Worm (Caenorhabditis elegans): ENCODE results near the gene arp-11.

The arp-11 gene

DNA sequence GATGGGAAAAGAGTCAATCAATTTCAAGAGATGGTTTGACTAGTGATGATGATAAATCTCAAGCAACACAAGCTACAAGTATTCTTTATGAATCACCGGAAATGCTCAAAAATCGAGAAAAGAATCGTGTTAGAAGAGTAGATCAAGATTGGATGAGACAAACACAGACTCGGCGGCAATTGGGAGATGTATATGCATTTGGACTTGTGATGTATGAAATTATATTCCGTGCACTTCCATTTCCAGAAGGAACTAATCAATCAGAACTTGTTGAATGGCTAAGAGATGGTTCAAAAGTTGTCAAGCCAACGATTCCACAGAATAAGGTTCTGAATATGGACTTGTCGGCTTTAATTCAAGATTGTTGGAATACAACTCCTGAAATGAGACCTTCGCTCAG, 29.8 kb upstream of the arp-11 start:
- TF ChIP-seq madf-6 (GFP tag; IDR thresholded peaks at IDR 0.05) (no peak), snpc-3.4 (tag; optimal IDR thresholded peaks at IDR 0.05) (no peak), ceh-40 (GFP tag; IDR thresholded peaks at IDR 0.05) (no peak), K12H6.12 (tag; optimal IDR thresholded peaks at IDR 0.05) (no peak), F23B12.7 (tag; optimal IDR thresholded peaks at IDR 0.05; ENCODE audit: insufficient read depth) (no peak), Y53F4B.3 (GFP tag; IDR thresholded peaks at IDR 0.05) (no peak), ztf-22 (GFP tag; optimal IDR thresholded peaks at IDR 0.05) (no peak), ztf-28 (GFP tag; IDR thresholded peaks at IDR 0.05) (no peak), pha-4 (tag; optimal IDR thresholded peaks at IDR 0.05) (no peak), let-607 (tag; optimal IDR thresholded peaks at IDR 0.05) (no peak), snpc-4 (GFP tag; optimal IDR thresholded peaks at IDR 0.05) (no peak), snpc-4 (tag; optimal IDR thresholded peaks at IDR 0.05) (no peak), zfh-2 (GFP tag; conservative IDR thresholded peaks at IDR 0.05) (no peak), T07F8.4 (tag; optimal IDR thresholded peaks at IDR 0.05) (no peak), akir-1 (GFP tag; optimal IDR thresholded peaks at IDR 0.05) (no peak), repo-1 (tag; optimal IDR thresholded peaks at IDR 0.05) (no peak), hmg-1.2 (GFP tag; IDR thresholded peaks at IDR 0.05) (no peak)

DNA sequence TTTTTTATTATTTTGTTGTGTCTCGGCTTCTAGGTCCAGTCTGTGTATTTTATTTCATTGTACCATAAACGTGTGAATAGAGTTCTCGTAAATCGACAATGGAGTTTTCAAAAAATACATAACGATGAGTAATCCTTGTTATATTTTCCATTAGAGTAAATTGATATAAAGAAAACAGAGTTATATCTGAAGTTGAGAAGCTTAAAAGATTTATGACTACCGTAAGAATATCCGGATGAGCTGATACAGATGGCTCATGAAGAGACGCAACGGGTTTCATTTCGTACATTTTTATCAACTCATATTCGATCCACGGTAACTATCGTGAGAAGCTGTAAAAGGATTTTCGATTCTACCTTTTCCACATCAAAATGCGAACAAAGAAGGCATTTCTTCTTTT, 25.8 kb upstream of the arp-11 start, which contains the start of gene gcy-8:
gcy-8 (plus strand) TSS at position 301 of the 400 bp plus-strand sequence.
- TF ChIP-seq egrh-3 (GFP tag; IDR thresholded peaks at IDR 0.05) (no peak), F49E8.2 (tag; optimal IDR thresholded peaks at IDR 0.05; ENCODE audit: insufficient read depth) (no peak), hmg-20 (GFP tag; IDR thresholded peaks at IDR 0.05) (no peak), F52B5.7 (tag; optimal IDR thresholded peaks at IDR 0.05) (no peak), ceh-100 (GFP tag; IDR thresholded peaks at IDR 0.05) (no peak), ztf-22 (GFP tag; optimal IDR thresholded peaks at IDR 0.05) (no peak), him-1 (tag; optimal IDR thresholded peaks at IDR 0.05) (no peak), mxl-1 (tag; optimal IDR thresholded peaks at IDR 0.05) (no peak), somi-1 (GFP tag; optimal IDR thresholded peaks at IDR 0.05) (no peak), athp-1 (tag; optimal IDR thresholded peaks at IDR 0.05) (no peak), B0261.1 (tag; optimal IDR thresholded peaks at IDR 0.05) (no peak), cebp-1 (GFP tag; IDR thresholded peaks at IDR 0.05) (no peak), cebp-1 (tag; optimal IDR thresholded peaks at IDR 0.05) (no peak), zim-3 (tag; optimal IDR thresholded peaks at IDR 0.05) (no peak), B0019.2 (GFP tag; conservative IDR thresholded peaks at IDR 0.05) (no peak), tbx-9 (tag; optimal IDR thresholded peaks at IDR 0.05; ENCODE audit: borderline replicate concordance) (no peak), bed-2 (GFP tag; IDR thresholded peaks at IDR 0.05) (no peak)

DNA sequence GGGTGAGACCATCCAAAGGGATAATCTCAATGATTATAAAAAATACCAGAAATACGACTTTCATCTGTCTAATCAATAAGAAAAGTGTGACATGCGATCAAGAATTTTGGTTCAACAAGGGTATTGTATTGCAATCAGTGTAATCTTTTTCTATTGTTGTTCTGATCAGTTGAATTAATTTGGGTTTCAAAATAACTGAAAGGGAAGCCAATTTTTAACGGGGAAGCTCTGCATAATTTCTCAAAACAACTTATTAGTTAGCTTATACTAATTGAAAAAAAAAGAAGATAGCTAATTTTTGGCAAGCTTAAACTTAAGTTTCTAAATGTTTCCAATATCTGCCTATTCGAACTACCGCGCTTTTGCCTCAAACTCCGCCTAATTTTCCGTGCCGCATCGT, 25.1 kb upstream of the arp-11 start, which contains the start of gene C49H3.12:
C49H3.12 (minus strand) TSS at position 101 of the 400 bp plus-strand sequence.
- TF ChIP-seq sea-2 (GFP tag; IDR thresholded peaks at IDR 0.05) (no peak), F37B4.10 (GFP tag; IDR thresholded peaks at IDR 0.05) (no peak), ceh-100 (GFP tag; IDR thresholded peaks at IDR 0.05) (no peak), fkh-3 (tag; optimal IDR thresholded peaks at IDR 0.05) (no peak), F49E8.2 (tag; optimal IDR thresholded peaks at IDR 0.05; ENCODE audit: insufficient read depth) (no peak), let-607 (tag; optimal IDR thresholded peaks at IDR 0.05) (no peak), mel-28 (tag; optimal IDR thresholded peaks at IDR 0.05; ENCODE audit: borderline replicate concordance) (no peak), cebp-2 (GFP tag; IDR thresholded peaks at IDR 0.05) (no peak), tbx-9 (tag; optimal IDR thresholded peaks at IDR 0.05; ENCODE audit: borderline replicate concordance) (no peak), nfya-1 (tag; optimal IDR thresholded peaks at IDR 0.05; ENCODE audit: borderline replicate concordance, insufficient read depth) (no peak), madf-8 (GFP tag; conservative IDR thresholded peaks at IDR 0.05) (no peak), F57A8.1 (GFP tag; optimal IDR thresholded peaks at IDR 0.05) (no peak), him-1 (tag; optimal IDR thresholded peaks at IDR 0.05) (no peak), ztf-3 (GFP tag; optimal IDR thresholded peaks at IDR 0.05) (no peak), nfyb-1 (GFP tag; IDR thresholded peaks at IDR 0.05) (no peak), K12H6.12 (tag; optimal IDR thresholded peaks at IDR 0.05) (no peak), Y56A3A.18 (GFP tag; IDR thresholded peaks at IDR 0.05) (no peak), F22D6.2 (tag; optimal IDR thresholded peaks at IDR 0.05) (no peak)
